Fruit fly (Drosophila melanogaster) Kc167 (cell line): ENCODE measurements around the gene SMC5.

Experiments
- Myc ChIP-seq: fragments of >200 bp; optimal IDR thresholded peaks from 2 replicates; lab custom pipeline; 2017; ENCODE audit warnings: missing external identifiers
- Sin3A ChIP-seq: fragments of >200 bp; optimal IDR thresholded peaks from 2 replicates; lab custom pipeline; 2018; ENCODE audit warnings: missing external identifiers
- h ChIP-seq: fragments of >200 bp; optimal IDR thresholded peaks from 3 replicates; lab custom pipeline; 2018; ENCODE audit warnings: missing external identifiers
- insv ChIP-seq: fragments of >200 bp; optimal IDR thresholded peaks from 3 replicates; lab custom pipeline; 2018; ENCODE audit warnings: missing external identifiers
- psq ChIP-seq: fragments of >200 bp; optimal IDR thresholded peaks from 2 replicates; lab custom pipeline; 2017; ENCODE audit warnings: missing external identifiers
- ttk ChIP-seq: sonication (Bioruptor generic); optimal IDR thresholded peaks from 2 replicates; lab custom pipeline; 2017; ENCODE audit warnings: missing external identifiers

DNA sequence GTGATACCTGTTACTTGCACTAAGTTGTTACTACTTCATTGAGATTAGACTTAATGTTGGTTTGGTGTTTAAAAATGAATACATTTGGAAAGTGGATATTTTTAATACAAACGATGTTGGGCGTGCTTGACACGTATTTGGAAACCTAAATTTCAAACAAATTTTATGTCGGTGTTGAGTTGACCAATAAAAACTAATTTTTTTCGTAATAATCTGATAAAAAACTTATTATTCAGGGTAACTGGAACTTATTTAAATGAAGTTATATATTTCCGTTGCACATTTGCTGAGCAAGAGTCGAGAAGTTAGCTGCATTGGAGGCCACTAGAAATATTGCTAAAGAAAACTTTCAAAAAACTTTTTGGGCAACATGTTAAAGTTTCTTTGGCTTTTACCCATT, 26.9 kb upstream of the SMC5 start, which contains the start of gene CG33290:
- no peak for TF ChIP-seq h (lab: Kevin White, UChicago)
- no peak for TF ChIP-seq insv (lab: Kevin White, UChicago)
- TF ChIP-seq Myc (lab: Kevin White, UChicago): no peak
- no peak for TF ChIP-seq Sin3A (lab: Kevin White, UChicago)
- TF ChIP-seq ttk (lab: Kevin White, UChicago): no peak
- TF ChIP-seq psq (lab: Kevin White, UChicago): no peak
